Worm (Caenorhabditis elegans) whole organism, L1 larva: ENCODE data around the gene str-76.
"Not testable (repeated sequence)": the region's sequence is repeated elsewhere in the genome, so short reads cannot be mapped to it uniquely, and the experiment has no call there.

Experiments used
- C34B4.2 ChIP-seq: sonication (generic microtip); optimal IDR thresholded peaks from 2 replicates; lab custom pipeline; 2017; ENCODE audit warnings: mild to moderate bottlenecking, missing genetic modification characterization, missing compliant biosample characterization
- Y116A8C.19 ChIP-seq: sonication (generic microtip); optimal IDR thresholded peaks from 2 replicates; lab custom pipeline; 2016; ENCODE audit warnings: missing compliant biosample characterization, missing genetic modification characterization, borderline replicate concordance
- dpl-1 ChIP-seq, 3 experiments: fragments of 150-350 bp in 2 of 3; sonication (generic microtip) in 1 of 3; optimal IDR thresholded peaks; 2 replicates each; lab custom pipeline; 2014 to 2017; ENCODE audit warnings: missing biosample characterization in 3 of 3, missing genetic modification characterization in 3 of 3, missing genetic modification reagents in 3 of 3
- egl-27 ChIP-seq, 2 experiments: fragments of 150-350 bp in 1 of 2; sonication (generic microtip); optimal IDR thresholded peaks; 3 replicates each; lab custom pipeline; 2017 to 2018; ENCODE audit warnings: missing biosample characterization in 2 of 2, missing genetic modification characterization in 2 of 2, missing genetic modification reagents in 2 of 2
- elt-2 ChIP-seq: sonication (generic microtip); optimal IDR thresholded peaks from 2 replicates; lab custom pipeline; 2016; ENCODE audit warnings: missing genetic modification characterization, mild to moderate bottlenecking, inconsistent platforms, missing compliant biosample characterization, missing genetic modification reagents
- hpl-2 ChIP-seq: fragments of 150-350 bp; optimal IDR thresholded peaks from 2 replicates; lab custom pipeline; 2014; ENCODE audit warnings: missing biosample characterization, missing genetic modification reagents, missing genetic modification characterization
- nhr-47 ChIP-seq: sonication (generic microtip); optimal IDR thresholded peaks from 2 replicates; lab custom pipeline; 2016; ENCODE audit warnings: mild to moderate bottlenecking, missing genetic modification characterization, moderate library complexity, missing compliant biosample characterization

str-76 gene

DNA sequence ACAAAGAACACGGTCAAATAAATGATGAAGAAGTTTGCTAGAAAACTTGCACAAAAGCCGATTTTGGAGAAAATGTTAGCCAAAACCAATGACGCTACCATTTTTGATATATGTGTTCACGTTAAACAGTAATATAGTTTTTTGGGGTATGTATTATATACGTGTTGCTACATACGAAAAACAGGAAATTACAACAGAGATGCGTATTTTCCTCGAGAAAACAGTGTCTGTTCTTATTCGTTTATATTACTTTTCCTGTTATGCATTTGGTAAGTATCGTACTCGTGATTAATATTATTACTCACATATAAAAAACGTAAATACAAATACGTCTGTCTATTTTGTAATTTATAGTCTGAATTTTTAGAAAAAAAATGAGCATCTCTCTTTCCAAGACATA lies at the start of gene str-76:
Gene str-76, minus strand, starts transcription at position 101 of the 400 bp plus-strand sequence.
- not testable (repeated sequence) for TF ChIP-seq Y116A8C.19; egl-27 (tag; optimal IDR thresholded peaks at IDR 0.05; lab: Kevin White, UChicago); C34B4.2

DNA sequence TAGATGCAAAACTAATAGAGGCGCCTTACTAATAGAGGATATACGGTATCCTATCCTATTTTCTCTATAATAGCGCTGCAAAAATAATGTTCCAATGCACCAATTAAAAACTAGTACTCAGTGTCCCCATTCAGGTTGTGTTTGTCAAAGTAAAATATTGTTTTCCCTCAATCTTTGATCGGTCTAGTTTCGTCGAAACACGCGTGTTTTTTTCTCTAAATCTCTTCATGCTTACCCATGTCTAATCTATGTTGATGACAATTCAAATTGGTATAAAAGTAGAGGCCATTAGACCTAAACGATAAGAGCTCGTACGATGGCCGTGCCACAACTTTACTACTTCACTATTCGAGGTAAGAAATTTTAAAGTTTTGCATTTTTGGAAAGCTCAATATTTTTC lies 46.0 kb upstream of the str-76 start, which contains the start of gene gst-10:
Gene gst-10, plus strand, starts transcription at position 301 of the 400 bp plus-strand sequence.
- not testable (repeated sequence) for TF ChIP-seq elt-2 (tag; lab: Kevin White, UChicago); nhr-47; C34B4.2

DNA sequence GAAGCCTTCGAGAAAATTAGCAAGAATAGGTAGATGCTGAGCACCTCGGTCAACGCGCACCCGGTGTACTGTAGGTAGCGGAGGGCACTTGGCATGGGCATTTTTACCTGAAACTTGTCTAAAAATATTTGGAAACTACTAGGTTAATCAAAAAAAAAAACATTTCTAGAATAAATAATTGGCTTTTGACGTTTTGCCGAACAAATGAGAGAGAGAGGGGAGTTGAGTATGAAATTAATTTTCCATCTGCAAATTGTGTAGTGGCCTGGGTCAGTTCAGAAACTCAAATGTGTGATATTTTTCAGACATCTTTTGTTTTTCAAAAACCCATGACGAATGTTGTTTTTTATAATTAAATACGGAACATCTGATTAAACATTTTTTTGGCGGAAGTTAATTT lies 20.9 kb upstream of the str-76 start, which contains the start of gene Y45G12C.10:
Gene Y45G12C.10, minus strand, starts transcription at position 101 of the 400 bp plus-strand sequence.
- not testable (repeated sequence) for TF ChIP-seq hpl-2; dpl-1 (GFP tag; optimal IDR thresholded peaks at IDR 0.05; lab: Kevin White, UChicago); Y116A8C.19
- TF ChIP-seq, all 84 proteins: peak for 0; not testable (repeated sequence) for 84
